Worm (Caenorhabditis elegans) whole organism, L1 larva: ENCODE data around the gene F41C6.6.

Source experiments
- C04F5.9 ChIP-seq: sonication (generic microtip); optimal IDR thresholded peaks from 2 replicates; lab custom pipeline; 2016; ENCODE audit warnings: missing genetic modification characterization, missing compliant biosample characterization
- F16B12.6 ChIP-seq: fragments of 150-350 bp; optimal IDR thresholded peaks from 2 replicates; lab custom pipeline; 2014; ENCODE audit warnings: missing biosample characterization, missing genetic modification characterization
- aly-2 ChIP-seq: fragments of 150-350 bp; optimal IDR thresholded peaks from 2 replicates; lab custom pipeline; 2014; ENCODE audit warnings: missing biosample characterization, missing genetic modification characterization
- ama-1 ChIP-seq: fragments of 150-350 bp; optimal IDR thresholded peaks from 2 replicates; lab custom pipeline; 2014
- ceh-63 ChIP-seq: fragments of 200-800 bp; sonication (Bioruptor generic); optimal IDR thresholded peaks from 2 replicates; lab custom pipeline; 2018; ENCODE audit warnings: mild to moderate bottlenecking, missing genetic modification characterization, missing compliant biosample characterization
- ceh-8 ChIP-seq: fragments of 200-800 bp; sonication (Bioruptor generic); optimal IDR thresholded peaks from 2 replicates; lab custom pipeline; 2018; ENCODE audit warnings: mild to moderate bottlenecking, missing genetic modification characterization, moderate library complexity, missing compliant biosample characterization
- ceh-82 ChIP-seq, 3 experiments: fragments of 150-350 bp in 1 of 3; sonication (generic microtip) in 2 of 3; optimal IDR thresholded peaks; 2 replicates each; lab custom pipeline; 2014 to 2017; ENCODE audit warnings: missing biosample characterization in 3 of 3, missing genetic modification characterization in 3 of 3
- ceh-88 ChIP-seq: fragments of 200-800 bp; sonication (Bioruptor generic); IDR thresholded peaks from 2 replicates; pipeline ENCODE4 v1.3.6; 2022; ENCODE audit warnings: missing genetic modification characterization, missing compliant biosample characterization
- dsc-1 ChIP-seq: sonication (generic microtip); optimal IDR thresholded peaks from 2 replicates; lab custom pipeline; 2016; ENCODE audit warnings: mild to moderate bottlenecking, missing genetic modification characterization, missing compliant biosample characterization
- efl-1 ChIP-seq, 4 experiments: fragments of 150-350 bp; optimal IDR thresholded peaks in 3 of 4; peaks in 1 of 4; 1 replicate in 1 of 4; 2 replicates in 3 of 4; lab custom pipeline; 2014; ENCODE audit warnings: missing biosample characterization in 2 of 4, missing genetic modification characterization in 2 of 4, missing genetic modification reagents in 2 of 4
- egl-13 ChIP-seq: sonication (generic microtip); optimal IDR thresholded peaks from 2 replicates; lab custom pipeline; 2016; ENCODE audit warnings: missing genotype, missing genetic modification reagents, missing genetic modification characterization, missing compliant biosample characterization
- fkh-8 ChIP-seq: sonication (generic microtip); optimal IDR thresholded peaks from 2 replicates; lab custom pipeline; 2016; ENCODE audit warnings: mild to moderate bottlenecking, missing genetic modification characterization, missing compliant biosample characterization
- fos-1 ChIP-seq: fragments of 150-350 bp; optimal IDR thresholded peaks from 2 replicates; lab custom pipeline; 2014; ENCODE audit warnings: missing biosample characterization, missing genetic modification characterization
- grh-1 ChIP-seq: fragments of 200-800 bp; sonication (Bioruptor generic); IDR thresholded peaks from 2 replicates; pipeline ENCODE4 v1.3.6; 2022; ENCODE audit warnings: missing genetic modification reagents, missing genetic modification characterization, missing compliant biosample characterization
- hlh-17 ChIP-seq: fragments of 200-800 bp; sonication (Bioruptor generic); optimal IDR thresholded peaks from 2 replicates; lab custom pipeline; 2018; ENCODE audit warnings: missing genetic modification characterization, mild to moderate bottlenecking, missing compliant biosample characterization, moderate library complexity, borderline replicate concordance
- hlh-4 ChIP-seq: sonication (generic microtip); optimal IDR thresholded peaks from 2 replicates; lab custom pipeline; 2016; ENCODE audit warnings: mild to moderate bottlenecking, missing genetic modification characterization, missing compliant biosample characterization
- hpl-2 ChIP-seq: fragments of 150-350 bp; optimal IDR thresholded peaks from 2 replicates; lab custom pipeline; 2014; ENCODE audit warnings: missing biosample characterization, missing genetic modification reagents, missing genetic modification characterization
- irx-1 ChIP-seq: sonication (generic microtip); optimal IDR thresholded peaks from 2 replicates; lab custom pipeline; 2016; ENCODE audit warnings: missing genetic modification characterization, missing compliant biosample characterization
- lin-14 ChIP-seq: fragments of 200-800 bp; sonication (Bioruptor generic); optimal IDR thresholded peaks from 2 replicates; lab custom pipeline; 2018; ENCODE audit warnings: mild to moderate bottlenecking, missing genetic modification characterization, moderate library complexity, missing compliant biosample characterization
- lin-15B ChIP-seq: fragments of 150-350 bp; sonication (generic microtip); optimal IDR thresholded peaks from 3 replicates; lab custom pipeline; 2014; ENCODE audit warnings: missing biosample characterization, missing genetic modification characterization
- lin-39 ChIP-seq: fragments of 150-350 bp; optimal IDR thresholded peaks from 2 replicates; lab custom pipeline; 2014; ENCODE audit warnings: missing biosample characterization, missing genetic modification reagents, missing genetic modification characterization
- lir-3 ChIP-seq: sonication (generic microtip); optimal IDR thresholded peaks from 2 replicates; lab custom pipeline; 2016; ENCODE audit warnings: mild to moderate bottlenecking, missing genetic modification characterization, moderate library complexity, missing compliant biosample characterization; ENCODE audit not compliant: poor library complexity
- mab-9 ChIP-seq: fragments of 200-800 bp; sonication (Bioruptor generic); IDR thresholded peaks from 2 replicates; pipeline ENCODE4 v1.3.6; 2022; ENCODE audit warnings: missing genetic modification reagents, missing genetic modification characterization, missing compliant biosample characterization
- mdl-1 ChIP-seq, 2 experiments: fragments of 150-350 bp; optimal IDR thresholded peaks; 2 replicates each; lab custom pipeline; 2014 to 2017; ENCODE audit warnings: missing biosample characterization in 2 of 2, missing genetic modification characterization in 2 of 2, inconsistent platforms in 1 of 2
- mef-2 ChIP-seq: fragments of 150-350 bp; optimal IDR thresholded peaks from 2 replicates; lab custom pipeline; 2014; ENCODE audit warnings: missing biosample characterization, missing genetic modification characterization
- mep-1 ChIP-seq: fragments of 150-350 bp; optimal IDR thresholded peaks from 2 replicates; lab custom pipeline; 2014; ENCODE audit warnings: missing biosample characterization, missing genetic modification characterization
- nhr-12 ChIP-seq: sonication (generic microtip); optimal IDR thresholded peaks from 2 replicates; lab custom pipeline; 2017; ENCODE audit warnings: missing biosample characterization, missing genetic modification characterization
- nhr-19 ChIP-seq: fragments of 200-800 bp; sonication (Bioruptor generic); conservative IDR thresholded peaks from 2 replicates; pipeline ENCODE4 v1.3.6; 2022; ENCODE audit warnings: missing genetic modification characterization, missing compliant biosample characterization
- nhr-20 ChIP-seq: sonication (generic microtip); optimal IDR thresholded peaks from 2 replicates; lab custom pipeline; 2016; ENCODE audit warnings: mild to moderate bottlenecking, missing genetic modification characterization, missing compliant biosample characterization
- nhr-28 ChIP-seq: fragments of 150-350 bp; optimal IDR thresholded peaks from 2 replicates; lab custom pipeline; 2014; ENCODE audit warnings: missing biosample characterization, missing genetic modification characterization
- nhr-47 ChIP-seq: sonication (generic microtip); optimal IDR thresholded peaks from 2 replicates; lab custom pipeline; 2016; ENCODE audit warnings: mild to moderate bottlenecking, missing genetic modification characterization, moderate library complexity, missing compliant biosample characterization
- nhr-76 ChIP-seq: sonication (generic microtip); optimal IDR thresholded peaks from 2 replicates; lab custom pipeline; 2017; ENCODE audit warnings: missing biosample characterization, missing genetic modification characterization
- nhr-84 ChIP-seq: sonication (generic microtip); optimal IDR thresholded peaks from 2 replicates; lab custom pipeline; 2017; ENCODE audit warnings: missing biosample characterization, missing genetic modification characterization
- nhr-90 ChIP-seq: sonication (generic microtip); optimal IDR thresholded peaks from 2 replicates; lab custom pipeline; 2016; ENCODE audit warnings: mild to moderate bottlenecking, missing genetic modification characterization, missing compliant biosample characterization; ENCODE audit not compliant: poor library complexity
- pag-3 ChIP-seq: sonication (generic microtip); optimal IDR thresholded peaks from 2 replicates; lab custom pipeline; 2017; ENCODE audit warnings: missing genetic modification characterization, mild to moderate bottlenecking, missing compliant biosample characterization, antibody characterized with exemption, borderline replicate concordance; ENCODE audit not compliant: insufficient read depth
- pqm-1 ChIP-seq: sonication (generic microtip); optimal IDR thresholded peaks from 3 replicates; lab custom pipeline; 2017; ENCODE audit warnings: missing biosample characterization, missing genetic modification characterization
- rnt-1 ChIP-seq: sonication (generic microtip); optimal IDR thresholded peaks from 2 replicates; lab custom pipeline; 2016; ENCODE audit warnings: mild to moderate bottlenecking, missing genetic modification characterization, moderate library complexity, missing compliant biosample characterization
- snpc-4 ChIP-seq: fragments of 150-350 bp; optimal IDR thresholded peaks from 2 replicates; lab custom pipeline; 2014; ENCODE audit warnings: missing biosample characterization, missing genetic modification characterization
- sox-4 ChIP-seq: sonication (generic microtip); optimal IDR thresholded peaks from 2 replicates; lab custom pipeline; 2016; ENCODE audit warnings: missing genetic modification characterization, missing compliant biosample characterization
- sptf-1 ChIP-seq: fragments of 150-350 bp; optimal IDR thresholded peaks from 2 replicates; lab custom pipeline; 2014; ENCODE audit warnings: missing biosample characterization, missing genetic modification characterization
- sup-37 ChIP-seq: fragments of 200-800 bp; sonication (Bioruptor generic); optimal IDR thresholded peaks from 2 replicates; lab custom pipeline; 2018; ENCODE audit warnings: mild to moderate bottlenecking, missing genetic modification characterization, missing compliant biosample characterization
- swsn-7 ChIP-seq: sonication (generic microtip); optimal IDR thresholded peaks from 2 replicates; lab custom pipeline; 2016; ENCODE audit warnings: missing genetic modification characterization, missing compliant biosample characterization
- tbx-2 ChIP-seq: sonication (generic microtip); optimal IDR thresholded peaks from 2 replicates; lab custom pipeline; 2016; ENCODE audit warnings: missing genetic modification characterization, missing compliant biosample characterization
- tlp-1 ChIP-seq: fragments of 150-350 bp; optimal IDR thresholded peaks from 2 replicates; lab custom pipeline; 2014; ENCODE audit warnings: missing biosample characterization, missing genetic modification characterization
- unc-130 ChIP-seq: fragments of 150-350 bp; optimal IDR thresholded peaks from 2 replicates; lab custom pipeline; 2017; ENCODE audit warnings: missing biosample characterization, missing genetic modification characterization, inconsistent platforms
- unc-62 ChIP-seq: fragments of 150-350 bp; optimal IDR thresholded peaks from 2 replicates; lab custom pipeline; 2014; ENCODE audit warnings: missing biosample characterization, missing genetic modification reagents, missing genetic modification characterization
- unc-86 ChIP-seq: sonication (generic microtip); optimal IDR thresholded peaks from 2 replicates; lab custom pipeline; 2016; ENCODE audit warnings: missing genetic modification characterization, missing compliant biosample characterization
- unc-98 ChIP-seq: fragments of 200-800 bp; sonication (Bioruptor generic); IDR thresholded peaks from 2 replicates; pipeline ENCODE4 v1.3.6; 2022; ENCODE audit warnings: missing genetic modification characterization, missing compliant biosample characterization
- vab-15 ChIP-seq: sonication (generic microtip); optimal IDR thresholded peaks from 2 replicates; lab custom pipeline; 2017; ENCODE audit warnings: missing genotype, mild to moderate bottlenecking, missing genetic modification characterization, missing compliant biosample characterization
- zag-1 ChIP-seq: fragments of 150-350 bp; optimal IDR thresholded peaks from 2 replicates; lab custom pipeline; 2014; ENCODE audit warnings: missing biosample characterization, missing genetic modification characterization
- zip-4 ChIP-seq: fragments of 200-800 bp; sonication (Bioruptor generic); optimal IDR thresholded peaks from 2 replicates; lab custom pipeline; 2018; ENCODE audit warnings: mild to moderate bottlenecking, missing genetic modification characterization, moderate library complexity, missing compliant biosample characterization
- ztf-11 ChIP-seq, 2 experiments: sonication (generic microtip); optimal IDR thresholded peaks; 2 replicates each; lab custom pipeline; 2016 to 2017; ENCODE audit warnings: missing genetic modification characterization in 2 of 2, missing biosample characterization in 1 of 2, missing compliant biosample characterization in 1 of 2

F41C6.6 gene

ce11 chrX:6840670-6841308, 40.9 kb downstream of the F41C6.6 start, which contains the start of the genes glr-6 and asg-2 (continued):
- TF ChIP-seq tlp-1 (tag; lab: Kevin White, UChicago) = no peak
- TF ChIP-seq swsn-7 = peak; percentile 83
- peak; percentile 89 for TF ChIP-seq lin-14 (GFP tag; lab: Kevin White, UChicago)
- TF ChIP-seq aly-2 (tag; lab: Kevin White, UChicago) = no peak
- TF ChIP-seq pag-3 (tag; lab: Kevin White, UChicago) = no peak
- TF ChIP-seq mef-2 = no peak
- TF ChIP-seq ceh-63 (GFP tag; lab: Kevin White, UChicago) = no peak
- peak; percentile 60 to 76 (median 62) for TF ChIP-seq ceh-82 (tag; optimal IDR thresholded peaks at IDR 0.05; lab: Kevin White, UChicago)
- TF ChIP-seq sox-4 (tag; lab: Kevin White, UChicago) = peak; percentile 21
- peak; percentile 64 for TF ChIP-seq dsc-1 (tag; lab: Kevin White, UChicago)
- TF ChIP-seq efl-1 (optimal IDR thresholded peaks at IDR 0.05; lab: Kevin White, UChicago) = peak; percentile 74 to 81
- TF ChIP-seq efl-1 (GFP tag; optimal IDR thresholded peaks at IDR 0.05 in 1 of 2; lab: Kevin White, UChicago) = peak; percentile 65 to 96
- no peak for TF ChIP-seq sptf-1 (tag; lab: Kevin White, UChicago)
- TF ChIP-seq rnt-1 = peak; percentile 86
- peak in 1 of 2 experiments; percentile 25 for TF ChIP-seq ztf-11 (tag; optimal IDR thresholded peaks at IDR 0.05; lab: Kevin White, UChicago)
- no peak for TF ChIP-seq nhr-76 (tag; lab: Kevin White, UChicago)
- TF ChIP-seq nhr-12 (tag; lab: Kevin White, UChicago) = no peak
- TF ChIP-seq ceh-88 (GFP tag; lab: Robert Waterston, UW) = 0 out of 2 replicates have a peak, but pooled peaks have one; percentile 26
- TF ChIP-seq fkh-8 (tag; lab: Kevin White, UChicago) = peak; percentile 77
- peak; percentile 84 for TF ChIP-seq nhr-47
- TF ChIP-seq nhr-20 (tag; lab: Kevin White, UChicago) = peak; percentile 86
- TF ChIP-seq fos-1 (tag; lab: Kevin White, UChicago) = peak; percentile 81
- no peak for TF ChIP-seq sup-37
- peak; percentile 12 for TF ChIP-seq egl-13
- TF ChIP-seq unc-86 = peak; percentile 44
- peak; percentile 28 for TF ChIP-seq snpc-4 (tag; lab: Kevin White, UChicago)
- TF ChIP-seq F16B12.6 (tag; lab: Kevin White, UChicago) = peak; percentile 37
- no peak for TF ChIP-seq mab-9 (GFP tag; lab: Robert Waterston, UW)
- no peak for TF ChIP-seq zag-1 (tag; lab: Kevin White, UChicago)
- TF ChIP-seq zip-4 (GFP tag; lab: Kevin White, UChicago) = no peak
- no peak for TF ChIP-seq nhr-84
- no peak for TF ChIP-seq ceh-8 (GFP tag; lab: Kevin White, UChicago)
- peak; percentile 72 for TF ChIP-seq unc-130 (tag; lab: Kevin White, UChicago)
- peak; percentile 40 for TF ChIP-seq lir-3
- TF ChIP-seq C04F5.9 (tag; lab: Kevin White, UChicago) = no peak
- peak; percentile 86 for TF ChIP-seq lin-15B (tag; lab: Kevin White, UChicago)
- TF ChIP-seq hlh-4 (tag; lab: Kevin White, UChicago) = no peak
- TF ChIP-seq unc-98 (GFP tag; lab: Robert Waterston, UW) = no peak
- TF ChIP-seq lin-39 (tag; lab: Kevin White, UChicago) = peak; percentile 55
- no peak for TF ChIP-seq ama-1
- no peak for TF ChIP-seq unc-62 (GFP tag; lab: Kevin White, UChicago)
- peak; percentile 78 for TF ChIP-seq tbx-2 (tag; lab: Kevin White, UChicago)
- TF ChIP-seq mep-1 (tag; lab: Kevin White, UChicago) = peak; percentile 91
- no peak for TF ChIP-seq pqm-1 (tag; lab: Kevin White, UChicago)
- TF ChIP-seq nhr-19 (GFP tag; lab: Robert Waterston, UW) = peak; percentile 82
- TF ChIP-seq hlh-17 (GFP tag; lab: Kevin White, UChicago) = no peak
- TF ChIP-seq grh-1 = peak; percentile 40
- no peak for TF ChIP-seq nhr-28 (tag; lab: Kevin White, UChicago)
- TF ChIP-seq nhr-90 = peak; percentile 78
- peak in 1 of 2 experiments; percentile 84 for TF ChIP-seq mdl-1 (tag; optimal IDR thresholded peaks at IDR 0.05; lab: Kevin White, UChicago)
- peak; percentile 43 for TF ChIP-seq irx-1
- TF ChIP-seq vab-15 (tag; lab: Kevin White, UChicago) = no peak
- TF ChIP-seq hpl-2 = peak; percentile 66
